Fruit fly (Drosophila melanogaster) S2 (cell line): ENCODE results near the gene Eig71Ea.

Experiments
- CG8478 ChIP-seq: fragments of >200 bp; optimal IDR thresholded peaks from 2 replicates; lab custom pipeline; 2018
- CTCF ChIP-seq, 2 experiments: fragments of >200 bp; optimal IDR thresholded peaks; 2 replicates each; lab custom pipeline; 2018

dm6 chr3L:15664199-15664794, 14.8 kb upstream of the Eig71Ea start:
- TF ChIP-seq CG8478 (no peak), CTCF (optimal IDR thresholded peaks at IDR 0.05; lab: Kevin White, UChicago) (no peak)
